Worm (Caenorhabditis elegans) whole organism, L4/young adult: ENCODE results near the gene srx-98.

Experiments
- W03F9.2 ChIP-seq: fragments of 150-350 bp; optimal IDR thresholded peaks from 2 replicates; lab custom pipeline; 2014; ENCODE audit warnings: missing biosample characterization, missing genetic modification characterization
- dao-5 ChIP-seq: sonication (generic microtip); optimal IDR thresholded peaks from 2 replicates; lab custom pipeline; 2016; ENCODE audit warnings: missing genotype, missing genetic modification characterization, moderate library complexity, missing compliant biosample characterization
- him-1 ChIP-seq: sonication (generic microtip); optimal IDR thresholded peaks from 2 replicates; lab custom pipeline; 2016; ENCODE audit warnings: missing genotype, missing genetic modification reagents, missing genetic modification characterization, missing compliant biosample characterization

srx-98 gene

DNA sequence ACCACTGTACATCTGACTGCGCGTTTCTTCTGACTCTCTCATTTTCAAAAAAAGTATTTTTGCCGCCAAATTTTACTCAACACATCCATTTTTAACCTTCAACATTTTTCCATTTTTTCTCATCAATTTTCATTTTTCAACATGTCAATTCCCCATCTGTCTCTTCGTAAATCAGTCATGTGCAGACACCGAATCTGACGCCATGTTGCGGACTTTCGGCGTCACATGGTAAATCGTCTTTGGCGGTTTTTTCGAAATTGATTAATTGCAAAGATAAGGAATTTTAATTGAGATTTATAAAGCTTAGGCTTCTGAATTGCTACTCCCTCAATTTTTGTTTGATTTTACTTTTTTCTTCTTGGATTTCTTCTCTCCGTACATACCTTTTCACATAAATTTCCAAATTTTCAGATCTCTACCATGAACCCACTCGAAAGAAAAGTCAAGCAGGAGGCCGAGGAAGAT is 11.9 kb upstream of the srx-98 start, which contains the start of gene F19B10.1:
TSS of gene F19B10.1 (plus strand) at position 415 of the 465 bp plus-strand sequence.
- peak; percentile 67 for TF ChIP-seq W03F9.2 (tag; lab: Kevin White, UChicago)
- no peak for TF ChIP-seq him-1

DNA sequence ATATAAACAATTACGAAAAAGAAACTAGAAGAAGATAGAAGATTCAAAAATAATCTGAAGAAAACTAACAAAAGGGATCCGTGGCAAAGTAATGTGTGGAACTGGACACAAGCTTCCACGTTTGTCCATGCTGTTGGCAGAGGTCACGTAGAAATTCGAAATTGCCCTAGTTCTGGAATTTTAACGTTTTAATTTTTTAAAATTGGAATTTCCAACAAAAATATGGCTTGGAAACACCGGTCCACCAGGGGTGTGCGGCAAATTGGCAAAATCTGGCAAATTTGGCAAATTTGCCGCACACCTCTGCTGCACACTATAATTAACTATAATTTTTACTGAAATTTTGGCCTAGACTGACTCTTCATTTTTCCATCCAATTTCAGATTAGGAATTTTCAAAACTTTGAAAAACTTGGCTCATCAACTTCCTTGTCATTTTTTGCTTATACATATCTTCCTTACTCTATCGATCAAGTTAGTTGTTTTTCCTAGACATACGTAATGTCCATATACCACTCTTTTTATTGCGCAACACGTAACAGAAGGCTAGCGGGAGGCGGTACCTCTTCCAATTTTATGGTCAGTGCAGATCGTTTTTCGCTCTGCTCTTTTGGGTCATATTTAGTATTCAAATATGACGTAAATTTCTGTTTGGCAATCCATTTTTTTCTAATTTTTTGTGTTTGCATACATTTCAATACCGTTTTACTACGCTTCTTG is 10.7 kb upstream of the srx-98 start, which contains the start of gene F19B10.10:
TSS of gene F19B10.10 (minus strand) at position 51 of the 719 bp plus-strand sequence.
- TF ChIP-seq W03F9.2 (tag; lab: Kevin White, UChicago) (no peak), him-1 (no peak), dao-5 (tag; lab: Kevin White, UChicago) (no peak)

DNA sequence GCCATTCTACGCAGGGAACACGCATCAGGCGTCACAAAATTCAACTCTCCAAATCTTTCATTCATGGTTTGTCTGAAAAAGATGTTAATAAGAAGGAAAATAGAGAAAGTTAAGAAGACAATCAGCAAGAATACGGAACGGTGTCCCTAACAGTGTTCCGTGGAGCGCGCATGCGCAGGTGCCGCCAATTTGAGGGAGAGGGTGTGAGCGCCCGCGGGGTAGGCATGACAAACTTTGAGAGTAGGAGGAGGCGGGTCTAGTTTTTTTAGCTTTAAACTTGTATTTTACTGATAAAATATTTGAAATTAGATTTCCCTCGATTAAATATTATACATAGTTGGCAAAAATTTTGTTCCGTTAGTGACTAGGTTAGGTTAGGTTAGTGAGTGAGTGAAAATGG is 9.5 kb upstream of the srx-98 start:
- no peak for TF ChIP-seq dao-5 (tag; lab: Kevin White, UChicago)
- TF ChIP-seq him-1, result no peak
- TF ChIP-seq W03F9.2 (tag; lab: Kevin White, UChicago), result no peak

DNA sequence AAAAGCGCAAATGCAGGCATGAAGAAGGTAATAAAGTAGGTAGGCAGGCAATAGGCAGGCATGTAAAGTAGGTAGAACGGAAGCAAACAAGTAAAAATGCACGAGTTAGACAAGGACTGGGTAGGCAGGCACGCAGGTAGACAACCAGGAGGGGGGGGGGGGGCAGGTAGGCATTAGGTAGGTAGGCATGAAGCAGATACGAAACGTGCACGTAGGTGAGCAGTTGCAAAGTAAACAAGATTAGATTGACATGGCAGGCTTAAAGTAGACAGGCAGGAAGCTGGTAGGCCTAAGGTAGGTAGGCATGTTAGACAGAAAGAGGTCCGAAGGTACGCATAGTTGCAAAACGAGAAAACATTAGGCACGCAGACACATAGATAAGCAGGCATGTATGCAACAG is 8.1 kb upstream of the srx-98 start:
- TF ChIP-seq W03F9.2 (tag; lab: Kevin White, UChicago), result no peak
- TF ChIP-seq dao-5 (tag; lab: Kevin White, UChicago), result no peak
- TF ChIP-seq him-1, result no peak

DNA sequence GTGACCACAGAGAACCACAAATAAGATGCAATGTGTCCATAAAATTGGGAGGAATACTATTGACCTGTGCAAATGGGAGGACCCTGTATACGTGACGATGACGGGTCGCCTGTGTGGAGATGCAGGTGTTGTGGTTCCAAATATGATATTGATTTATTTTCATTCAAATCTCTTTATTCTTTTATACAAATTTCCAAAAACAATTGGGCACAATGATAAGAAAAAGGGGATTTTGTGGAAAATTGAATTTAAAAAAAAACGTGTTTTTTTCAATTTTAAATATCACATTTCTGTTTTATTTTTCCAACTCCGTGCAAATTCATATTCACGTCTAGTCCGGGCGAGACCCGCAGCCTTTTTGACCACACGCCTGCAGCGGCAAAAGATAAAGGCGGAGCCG is 4.3 kb upstream of the srx-98 start, which contains the start of gene F19B10.2:
TSS of gene F19B10.2 (plus strand) at position 301 of the 400 bp plus-strand sequence.
- no peak for TF ChIP-seq dao-5 (tag; lab: Kevin White, UChicago)
- TF ChIP-seq him-1, result no peak
- TF ChIP-seq W03F9.2 (tag; lab: Kevin White, UChicago), result no peak

DNA sequence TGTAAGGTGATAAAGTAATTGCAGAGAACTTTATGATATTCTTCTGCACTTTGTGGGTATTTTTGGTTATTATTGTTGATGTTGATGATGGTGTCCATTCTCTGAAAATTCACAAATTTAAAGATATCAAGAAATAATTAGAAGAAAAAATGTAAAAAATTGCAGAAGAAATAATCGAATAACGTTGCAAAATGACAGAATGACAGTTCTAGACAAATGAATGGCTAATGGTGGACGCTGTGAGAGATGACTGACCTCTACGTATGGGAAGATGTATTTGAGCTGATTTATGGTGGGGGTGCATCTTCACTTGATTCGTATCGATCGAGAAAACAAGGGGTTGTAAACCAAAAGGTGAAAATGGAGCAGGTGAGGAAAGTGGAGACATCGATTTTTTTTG is 2.6 kb upstream of the srx-98 start, which contains the start of gene sea-1:
TSS of gene sea-1 (minus strand) at position 101 of the 400 bp plus-strand sequence.
- TF ChIP-seq him-1, result no peak
- no peak for TF ChIP-seq W03F9.2 (tag; lab: Kevin White, UChicago)
- TF ChIP-seq dao-5 (tag; lab: Kevin White, UChicago), result no peak

DNA sequence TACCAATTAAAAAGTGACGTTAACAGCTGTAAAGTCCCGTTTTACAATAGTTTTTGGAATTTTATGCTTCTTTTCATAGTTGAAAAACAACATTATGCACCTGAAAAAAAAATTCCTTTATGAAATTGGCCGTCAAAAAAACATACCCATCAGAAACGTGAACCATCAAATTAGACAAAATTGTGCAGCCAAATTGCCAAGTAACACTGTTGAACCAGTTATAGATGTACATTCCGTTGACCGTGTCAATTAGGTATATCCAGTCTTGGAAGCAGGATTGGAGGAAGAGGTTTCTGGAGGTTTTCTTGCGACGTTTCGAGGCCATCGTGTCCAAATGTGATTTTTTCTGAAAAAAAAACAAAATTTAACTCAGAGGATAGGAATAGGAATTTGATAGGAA is 1.5 kb downstream of the srx-98 start, which contains the start of gene srx-97:
TSS of gene srx-97 (minus strand) at position 101 of the 400 bp plus-strand sequence.
- no peak for TF ChIP-seq him-1
- TF ChIP-seq W03F9.2 (tag; lab: Kevin White, UChicago), result no peak
- TF ChIP-seq dao-5 (tag; lab: Kevin White, UChicago), result no peak

DNA sequence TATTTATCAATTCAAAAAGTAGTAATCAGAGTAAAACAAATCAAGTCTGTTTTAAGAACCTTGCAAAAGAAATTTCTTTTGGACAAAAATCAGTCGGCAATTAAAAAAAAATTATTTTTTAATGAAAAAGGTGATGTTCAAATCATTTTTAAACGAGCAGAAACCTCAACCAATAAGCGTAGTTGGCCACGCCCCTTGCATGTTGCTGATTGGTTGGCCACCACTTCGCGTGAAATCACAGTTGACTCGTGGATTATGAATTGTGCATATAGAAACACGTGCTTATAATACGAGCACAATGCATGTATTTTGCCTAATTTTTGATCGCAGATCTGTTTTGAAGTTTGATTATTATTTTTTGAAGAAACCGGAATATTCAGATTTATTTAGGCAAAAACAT is 5.7 kb downstream of the srx-98 start:
- no peak for TF ChIP-seq him-1
- TF ChIP-seq dao-5 (tag; lab: Kevin White, UChicago), result no peak
- no peak for TF ChIP-seq W03F9.2 (tag; lab: Kevin White, UChicago)

DNA sequence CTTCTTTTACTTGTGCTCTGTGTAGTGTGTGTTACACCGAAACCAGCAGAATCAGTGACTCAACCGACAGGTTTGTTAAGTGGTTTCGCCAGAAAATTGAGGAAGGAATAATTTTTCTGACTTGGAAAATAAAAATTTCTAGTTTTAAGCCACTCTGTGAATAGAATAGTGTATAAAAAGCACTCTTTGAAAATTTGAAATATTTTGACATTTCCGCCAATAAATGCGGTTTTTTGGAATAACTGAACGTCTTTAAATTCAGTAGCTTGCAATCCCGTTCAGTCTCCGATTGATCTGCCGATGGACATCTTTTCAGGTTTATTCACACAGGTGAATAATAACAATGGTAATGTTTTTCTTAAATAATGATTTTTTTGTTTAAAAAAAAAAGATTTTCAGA is 6.4 kb downstream of the srx-98 start, which contains the start of gene F19B10.3:
TSS of gene F19B10.3 (plus strand) at position 301 of the 400 bp plus-strand sequence.
- no peak for TF ChIP-seq him-1
- TF ChIP-seq W03F9.2 (tag; lab: Kevin White, UChicago), result no peak
- TF ChIP-seq dao-5 (tag; lab: Kevin White, UChicago), result no peak

- TF ChIP-seq W03F9.2 (tag; lab: Kevin White, UChicago) (no peak), him-1 (no peak), dao-5 (tag; lab: Kevin White, UChicago) (no peak)
Measured at ce11 chrII:3663796-3664195, 7.1 kb downstream of the srx-98 start, which contains the start of gene F19B10.6. F19B10.6 (minus strand) TSS chrII:3663896.

DNA sequence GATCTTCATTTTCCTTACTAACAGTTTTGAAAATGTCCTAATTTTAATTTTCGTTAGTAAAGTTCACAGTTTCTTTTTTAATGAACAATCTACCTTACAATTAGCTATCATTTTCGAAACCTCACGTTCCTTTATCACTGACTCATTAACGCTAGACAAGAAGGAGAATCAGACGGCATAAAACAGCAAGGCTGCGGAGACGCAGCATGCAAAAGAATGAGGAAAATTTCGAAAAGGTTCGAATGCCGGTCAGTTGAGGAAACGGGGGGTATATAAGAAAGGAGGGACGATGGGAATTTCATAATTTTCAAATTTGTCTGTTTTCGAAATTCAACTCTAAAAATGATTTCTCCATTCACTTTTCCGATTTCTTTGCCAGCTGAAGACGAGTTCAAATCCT is 8.9 kb downstream of the srx-98 start, which contains the start of gene F19B10.13:
TSS of gene F19B10.13 (plus strand) at position 343 of the 400 bp plus-strand sequence.
- TF ChIP-seq him-1 (no peak), W03F9.2 (tag; lab: Kevin White, UChicago) (no peak), dao-5 (tag; lab: Kevin White, UChicago) (no peak)

DNA sequence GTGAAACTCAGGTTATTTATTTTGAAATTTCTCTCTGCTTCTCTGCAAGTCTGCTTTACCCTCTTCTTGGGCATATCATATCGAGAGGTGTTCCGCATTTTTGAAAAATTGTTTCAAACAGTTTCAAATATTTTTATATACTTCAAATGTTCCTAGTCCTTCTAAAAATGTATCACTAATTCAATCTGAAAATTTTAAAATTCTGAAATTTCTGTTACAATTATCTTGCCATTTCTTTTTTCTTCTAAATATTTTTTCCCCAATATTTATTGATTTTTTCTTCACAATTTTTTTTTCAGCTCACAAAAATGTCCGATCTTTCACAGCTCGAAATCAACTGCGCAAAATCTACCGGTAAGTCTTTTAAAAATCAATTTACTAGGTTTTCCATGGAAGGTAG is 11.1 kb downstream of the srx-98 start, which contains the start of gene F19B10.4:
TSS of gene F19B10.4 (plus strand) at position 301 of the 400 bp plus-strand sequence.
- TF ChIP-seq dao-5 (tag; lab: Kevin White, UChicago) (no peak), him-1 (no peak), W03F9.2 (tag; lab: Kevin White, UChicago) (no peak)

ce11 chrII:3655378-3655777 is 15.5 kb downstream of the srx-98 start, which contains the start of gene F19B10.5:
F19B10.5 (plus strand) TSS chrII:3655678.
- TF ChIP-seq W03F9.2 (tag; lab: Kevin White, UChicago) (no peak), dao-5 (tag; lab: Kevin White, UChicago) (no peak), him-1 (no peak)

- TF ChIP-seq W03F9.2 (tag; lab: Kevin White, UChicago) (no peak), him-1 (no peak), dao-5 (tag; lab: Kevin White, UChicago) (no peak)
Measured at ce11 chrII:3647111-3647510, 23.7 kb downstream of the srx-98 start, which contains the start of gene fbxb-33. fbxb-33 (plus strand) TSS chrII:3647411.
